Fruit fly (Drosophila melanogaster) whole organism, embryonic: ENCODE results near the gene CG15221.

Experiments used
- CG14014 ChIP-seq: fragments of 200-800 bp; sonication (Bioruptor generic); IDR thresholded peaks from 2 replicates; pipeline ENCODE4 v1.3.6; 2022; ENCODE audit warnings: missing biosample characterization, missing genetic modification characterization
- CG1792 ChIP-seq: fragments of 200-800 bp; sonication (Bioruptor generic); optimal IDR thresholded peaks from 2 replicates; lab custom pipeline; 2016; ENCODE audit warnings: missing biosample characterization, missing genetic modification characterization
- CG2199 ChIP-seq: fragments of 200-800 bp; sonication (Bioruptor generic); IDR thresholded peaks from 3 replicates; pipeline ENCODE4 v1.3.6; 2022; ENCODE audit warnings: missing biosample characterization, missing genetic modification characterization
- CG30431 ChIP-seq: fragments of 200-800 bp; sonication (Bioruptor generic); optimal IDR thresholded peaks from 2 replicates; lab custom pipeline; 2017; ENCODE audit warnings: missing biosample characterization, missing genetic modification characterization
- CG33213 ChIP-seq: fragments of 200-800 bp; sonication (Bioruptor generic); optimal IDR thresholded peaks from 3 replicates; lab custom pipeline; 2016; ENCODE audit warnings: missing biosample characterization, missing genetic modification characterization
- CG33557 ChIP-seq: fragments of 200-800 bp; sonication (Bioruptor generic); optimal IDR thresholded peaks from 2 replicates; lab custom pipeline; 2019; ENCODE audit warnings: missing biosample characterization, mild to moderate bottlenecking, missing genetic modification characterization, moderate library complexity
- CG43689 ChIP-seq: fragments of 200-800 bp; sonication (Bioruptor generic); IDR thresholded peaks from 2 replicates; pipeline ENCODE4 v1.3.6; 2022; ENCODE audit warnings: missing biosample characterization, missing genetic modification characterization
- CG4424 ChIP-seq: fragments of 200-800 bp; sonication (Bioruptor generic); optimal IDR thresholded peaks from 3 replicates; lab custom pipeline; 2016; ENCODE audit warnings: missing biosample characterization, missing genetic modification characterization
- CG9727 ChIP-seq: fragments of 200-800 bp; sonication (Bioruptor generic); optimal IDR thresholded peaks from 3 replicates; lab custom pipeline; 2017; ENCODE audit warnings: missing biosample characterization, mild to moderate bottlenecking, missing genetic modification characterization
- CG9932 ChIP-seq: fragments of 200-800 bp; sonication (Bioruptor generic); IDR thresholded peaks from 2 replicates; pipeline ENCODE4 v1.3.6; 2022; ENCODE audit warnings: missing biosample characterization, missing genetic modification characterization
- Chrac-16 ChIP-seq: fragments of 200-800 bp; sonication (Bioruptor generic); optimal IDR thresholded peaks from 3 replicates; lab custom pipeline; 2016; ENCODE audit warnings: missing biosample characterization, missing genetic modification characterization
- CkIIα-i1 ChIP-seq: fragments of 200-800 bp; sonication (Bioruptor generic); IDR thresholded peaks from 2 replicates; pipeline ENCODE4 v1.3.6; 2022; ENCODE audit warnings: missing biosample characterization, missing genetic modification characterization
- Deaf1 ChIP-seq: fragments of 200-800 bp; optimal IDR thresholded peaks from 3 replicates; lab custom pipeline; 2019; ENCODE audit warnings: missing biosample characterization, mild to moderate bottlenecking, missing genetic modification characterization, moderate library complexity
- Nf-YB ChIP-seq: fragments of 200-800 bp; sonication (Bioruptor generic); optimal IDR thresholded peaks from 3 replicates; lab custom pipeline; 2019; ENCODE audit warnings: missing biosample characterization, mild to moderate bottlenecking, missing genetic modification characterization, moderate library complexity
- Taf1 ChIP-seq: fragments of 200-800 bp; sonication (Bioruptor generic); IDR thresholded peaks from 2 replicates; pipeline ENCODE4 v1.3.6; 2022; ENCODE audit warnings: missing biosample characterization, missing genetic modification characterization
- Xrp1 ChIP-seq: fragments of 200-800 bp; sonication (Bioruptor generic); IDR thresholded peaks from 2 replicates; pipeline ENCODE4 v1.3.6; 2022; ENCODE audit warnings: missing biosample characterization, missing genetic modification characterization
- ara ChIP-seq: fragments of 200-800 bp; sonication (Bioruptor generic); IDR thresholded peaks from 2 replicates; pipeline ENCODE4 v1.3.6; 2022; ENCODE audit warnings: missing biosample characterization, missing genetic modification characterization
- ase ChIP-seq: fragments of 200-800 bp; sonication (Bioruptor generic); IDR thresholded peaks from 3 replicates; pipeline ENCODE4 v1.3.6; 2022; ENCODE audit warnings: missing biosample characterization, missing genetic modification characterization
- btn ChIP-seq: fragments of 200-800 bp; sonication (Bioruptor generic); optimal IDR thresholded peaks from 2 replicates; lab custom pipeline; 2016; ENCODE audit warnings: missing biosample characterization, missing genetic modification characterization
- cg ChIP-seq: fragments of 200-800 bp; sonication (Bioruptor generic); optimal IDR thresholded peaks from 3 replicates; lab custom pipeline; 2019; ENCODE audit warnings: missing biosample characterization, mild to moderate bottlenecking, missing genetic modification characterization, moderate library complexity
- chif ChIP-seq, 2 experiments: fragments of 200-800 bp; sonication (Bioruptor generic); optimal IDR thresholded peaks; 3 replicates each; lab custom pipeline; 2016; ENCODE audit warnings: missing biosample characterization in 2 of 2, missing genetic modification characterization in 2 of 2
- chn ChIP-seq: fragments of 200-800 bp; sonication (Bioruptor generic); optimal IDR thresholded peaks from 2 replicates; lab custom pipeline; 2016; ENCODE audit warnings: missing biosample characterization, missing genetic modification characterization
- corto ChIP-seq: fragments of 200-800 bp; sonication (Bioruptor generic); optimal IDR thresholded peaks from 2 replicates; lab custom pipeline; 2016; ENCODE audit warnings: missing biosample characterization, mild to moderate bottlenecking, missing genetic modification characterization, moderate library complexity
- dimm ChIP-seq: fragments of 200-800 bp; sonication (Bioruptor generic); IDR thresholded peaks from 2 replicates; pipeline ENCODE4 v1.3.6; 2022; ENCODE audit warnings: missing biosample characterization, missing genetic modification characterization
- dmrt99B ChIP-seq: fragments of 200-800 bp; sonication (Bioruptor generic); optimal IDR thresholded peaks from 2 replicates; lab custom pipeline; 2018; ENCODE audit warnings: missing biosample characterization, mild to moderate bottlenecking, missing genetic modification characterization, moderate library complexity
- exex ChIP-seq: fragments of 200-800 bp; sonication (Bioruptor generic); optimal IDR thresholded peaks from 4 replicates; lab custom pipeline; 2018; ENCODE audit warnings: missing biosample characterization, mild to moderate bottlenecking, missing genetic modification characterization, moderate library complexity
- grau ChIP-seq: fragments of 200-800 bp; optimal IDR thresholded peaks from 3 replicates; lab custom pipeline; 2019; ENCODE audit warnings: missing biosample characterization, mild to moderate bottlenecking, missing genetic modification characterization, moderate library complexity
- ham ChIP-seq: fragments of 200-800 bp; sonication (Bioruptor generic); IDR thresholded peaks from 2 replicates; pipeline ENCODE4 v1.3.6; 2022; ENCODE audit warnings: missing biosample characterization, missing genetic modification characterization
- kay ChIP-seq: fragments of 200-800 bp; sonication (Bioruptor generic); optimal IDR thresholded peaks from 2 replicates; lab custom pipeline; 2016; ENCODE audit warnings: missing biosample characterization, missing genetic modification characterization
- lab ChIP-seq: fragments of 200-800 bp; sonication (Bioruptor generic); optimal IDR thresholded peaks from 3 replicates; lab custom pipeline; 2017; ENCODE audit warnings: missing biosample characterization, missing genetic modification characterization, mild to moderate bottlenecking, moderate library complexity, missing genetic modification reagents
- nmo ChIP-seq: fragments of 200-800 bp; sonication (Bioruptor generic); optimal IDR thresholded peaks from 2 replicates; lab custom pipeline; 2018; ENCODE audit warnings: missing biosample characterization, mild to moderate bottlenecking, missing genetic modification characterization, moderate library complexity
- oc ChIP-seq: fragments of 200-800 bp; sonication (Bioruptor generic); optimal IDR thresholded peaks from 2 replicates; lab custom pipeline; 2018; ENCODE audit warnings: missing biosample characterization, mild to moderate bottlenecking, missing genetic modification characterization, moderate library complexity
- p53 ChIP-seq: fragments of 200-800 bp; sonication (Bioruptor generic); optimal IDR thresholded peaks from 2 replicates; lab custom pipeline; 2016; ENCODE audit warnings: missing biosample characterization, missing genetic modification characterization
- prd ChIP-seq, 3 experiments: fragments of >200 bp in 2 of 3; fragments of 200-800 bp in 1 of 3; sonication (Bioruptor generic) in 1 of 3; optimal IDR thresholded peaks in 2 of 3; IDR thresholded peaks in 1 of 3; 2 replicates in 2 of 3; 3 replicates in 1 of 3; pipeline versions ENCODE4 v1.3.6 to Lab custom; 2017 to 2022; ENCODE audit warnings: missing biosample characterization in 1 of 3, missing genetic modification characterization in 1 of 3
- ranshi ChIP-seq: fragments of 200-800 bp; sonication (Bioruptor generic); IDR thresholded peaks from 2 replicates; pipeline ENCODE4 v1.3.6; 2022; ENCODE audit warnings: missing biosample characterization, missing genetic modification characterization
- row ChIP-seq: fragments of 200-800 bp; sonication (Bioruptor generic); IDR thresholded peaks from 3 replicates; pipeline ENCODE4 v1.3.6; 2022; ENCODE audit warnings: missing biosample characterization, missing genetic modification characterization
- sc ChIP-seq, 3 experiments: fragments of >200 bp in 2 of 3; fragments of 200-800 bp in 1 of 3; sonication (Bioruptor generic) in 1 of 3; optimal IDR thresholded peaks; 2 replicates in 2 of 3; 3 replicates in 1 of 3; lab custom pipeline; 2017; ENCODE audit warnings: mild to moderate bottlenecking in 1 of 3, missing biosample characterization in 1 of 3, missing genetic modification characterization in 1 of 3, missing genetic modification reagents in 1 of 3
- shn ChIP-seq: fragments of 200-800 bp; sonication (Bioruptor generic); optimal IDR thresholded peaks from 3 replicates; lab custom pipeline; 2016; ENCODE audit warnings: missing biosample characterization, missing genetic modification characterization
- slou ChIP-seq: fragments of 200-800 bp; sonication (Bioruptor generic); optimal IDR thresholded peaks from 3 replicates; lab custom pipeline; 2016; ENCODE audit warnings: missing biosample characterization, missing genetic modification characterization
- usp ChIP-seq: fragments of >200 bp; optimal IDR thresholded peaks from 2 replicates; lab custom pipeline; 2017; ENCODE audit warnings: missing biosample characterization, missing genetic modification characterization
- vvl ChIP-seq: fragments of 200-800 bp; sonication (Bioruptor generic); IDR thresholded peaks from 2 replicates; pipeline ENCODE4 v1.3.6; 2022; ENCODE audit warnings: missing biosample characterization, missing genetic modification characterization
- zen2 ChIP-seq: fragments of 200-800 bp; sonication (Bioruptor generic); IDR thresholded peaks from 3 replicates; pipeline ENCODE4 v1.3.6; 2022; ENCODE audit warnings: missing biosample characterization, missing genetic modification characterization; ENCODE audit not compliant: partially characterized antibody

CG15221 gene

dm6 chrX:11728999-11729398 is 5.0 kb downstream of the CG15221 start, which contains the start of gene inaF-D:
inaF-D (minus strand) TSS chrX:11729099.
- 0 out of 2 replicates have a peak, but pooled peaks have one; percentile 31 for TF ChIP-seq vvl (GFP tag; lab: Robert Waterston, UW)
- TF ChIP-seq Deaf1 (tag; lab: Kevin White, UChicago), result peak; percentile 77
- no peak for TF ChIP-seq chn (GFP tag; lab: Kevin White, UChicago)
- TF ChIP-seq, all 482 proteins: peak for 2

DNA sequence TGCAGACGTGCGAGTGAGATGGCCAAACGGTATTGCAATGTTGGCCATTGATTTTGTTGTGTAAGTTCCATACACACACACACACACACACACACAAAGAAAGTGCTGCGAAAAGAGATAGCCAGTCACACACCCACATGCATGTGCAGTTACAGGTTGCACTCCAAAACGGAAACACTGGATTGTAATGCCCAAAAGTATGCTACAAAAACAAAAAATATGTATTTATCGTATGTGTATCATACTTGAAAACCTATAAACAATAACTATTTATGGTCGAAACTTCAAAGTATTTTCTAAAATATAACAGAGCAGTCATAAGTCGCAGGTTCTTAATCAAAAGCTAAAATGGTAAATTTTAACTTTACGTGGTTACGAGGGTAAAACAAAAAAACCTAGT is 5.9 kb downstream of the CG15221 start:
- TF ChIP-seq Chrac-16, result no peak
- peak; percentile 12 for TF ChIP-seq grau (tag; lab: Kevin White, UChicago)
- peak; percentile 33 for TF ChIP-seq cg (GFP tag; lab: Kevin White, UChicago)
- TF ChIP-seq nmo (GFP tag; lab: Kevin White, UChicago), result no peak
- no peak for TF ChIP-seq exex
- no peak for TF ChIP-seq ham
- no peak for TF ChIP-seq CG14014 (GFP tag; lab: Robert Waterston, UW)
- peak; percentile 19 for TF ChIP-seq Nf-YB (GFP tag; lab: Kevin White, UChicago)

- no peak for TF ChIP-seq CG43689
- TF ChIP-seq sc (optimal IDR thresholded peaks at IDR 0.05; lab: Kevin White, UChicago), result no peak
- no peak for TF ChIP-seq sc (GFP tag; optimal IDR thresholded peaks at IDR 0.05; lab: Kevin White, UChicago)
- TF ChIP-seq ase (GFP tag; lab: Robert Waterston, UW), result no peak
- TF ChIP-seq usp (GFP tag; lab: Kevin White, UChicago), result no peak
- no peak for TF ChIP-seq CG1792 (GFP tag; lab: Kevin White, UChicago)
- no peak for TF ChIP-seq dimm (GFP tag; lab: Robert Waterston, UW)
These were observed 7.6 kb downstream of the CG15221 start, which contains the start of gene inaF-C for dm6 chrX:11731665-11732064. inaF-C (minus strand) TSS chrX:11731765.

- TF ChIP-seq ara (GFP tag; lab: Robert Waterston, UW), result no peak
- TF ChIP-seq CkIIα-i1 (GFP tag; lab: Robert Waterston, UW), result no peak
- TF ChIP-seq corto (GFP tag; lab: Kevin White, UChicago), result no peak
- TF ChIP-seq p53 (GFP tag; lab: Kevin White, UChicago), result no peak
- no peak for TF ChIP-seq slou (GFP tag; lab: Kevin White, UChicago)
- TF ChIP-seq CG2199, result no peak
These were observed 8.6 kb downstream of the CG15221 start, which contains the start of gene inaF-B for dm6 chrX:11732670-11733069. inaF-B (minus strand) TSS chrX:11732770.

- TF ChIP-seq kay (GFP tag; lab: Kevin White, UChicago), result no peak
These were observed 9.7 kb downstream of the CG15221 start, which contains the start of gene inaF-A for dm6 chrX:11733795-11734194. inaF-A (minus strand) TSS chrX:11733895.

dm6 chrX:11736421-11736820 is 12.4 kb downstream of the CG15221 start:
- peak; percentile 51; the same call in 1 of the 3 replicates for TF ChIP-seq row
- no peak for TF ChIP-seq lab (GFP tag; lab: Kevin White, UChicago)
- TF ChIP-seq CG4424 (GFP tag; lab: Kevin White, UChicago), result peak; percentile 19
- no peak for TF ChIP-seq oc (tag; lab: Kevin White, UChicago)
- no peak for TF ChIP-seq CG30431 (GFP tag; lab: Kevin White, UChicago)
- peak; percentile 7 for TF ChIP-seq CG9727 (GFP tag; lab: Kevin White, UChicago)
- no peak for TF ChIP-seq CG33557 (GFP tag; lab: Kevin White, UChicago)
- no peak for TF ChIP-seq prd (optimal IDR thresholded peaks at IDR 0.05; lab: Kevin White, UChicago)
- 0 out of 3 replicates have a peak, but pooled peaks have one; percentile 31 for TF ChIP-seq prd (GFP tag; IDR thresholded peaks at IDR 0.05; lab: Robert Waterston, UW)
- no peak for TF ChIP-seq shn (GFP tag; lab: Kevin White, UChicago)
- TF ChIP-seq CG9932, result no peak
- no peak for TF ChIP-seq btn (GFP tag; lab: Kevin White, UChicago)
- peak; percentile 33; the same call in 1 of the 2 replicates for TF ChIP-seq Xrp1 (GFP tag; lab: Robert Waterston, UW)
- no peak for TF ChIP-seq chif (GFP tag; optimal IDR thresholded peaks at IDR 0.05; lab: Kevin White, UChicago)
- TF ChIP-seq CG33213 (GFP tag; lab: Kevin White, UChicago), result no peak
- TF ChIP-seq zen2 (GFP tag; lab: Robert Waterston, UW), result no peak
- TF ChIP-seq dmrt99B (tag; lab: Kevin White, UChicago), result no peak
- TF ChIP-seq ara (GFP tag; lab: Robert Waterston, UW), result no peak
- no peak for TF ChIP-seq Taf1
- TF ChIP-seq ranshi (GFP tag; lab: Robert Waterston, UW), result no peak
